Fruit fly (Drosophila melanogaster) whole organism, embryonic: Measurements from ENCODE around the gene Orc2.

Experiments used
- BtbVII ChIP-seq: fragments of 200-800 bp; sonication (Bioruptor generic); optimal IDR thresholded peaks from 3 replicates; lab custom pipeline; 2017; ENCODE audit warnings: missing biosample characterization, mild to moderate bottlenecking, missing genetic modification characterization
- CG10979 ChIP-seq: fragments of 200-800 bp; sonication (Bioruptor generic); optimal IDR thresholded peaks from 2 replicates; lab custom pipeline; 2018; ENCODE audit warnings: missing biosample characterization, mild to moderate bottlenecking, missing genetic modification characterization, moderate library complexity
- CG11398 ChIP-seq: fragments of 200-800 bp; sonication (Bioruptor generic); optimal IDR thresholded peaks from 2 replicates; lab custom pipeline; 2016; ENCODE audit warnings: missing biosample characterization, missing genetic modification characterization
- CG11504 ChIP-seq: fragments of 200-800 bp; sonication (Bioruptor generic); optimal IDR thresholded peaks from 3 replicates; lab custom pipeline; 2019; ENCODE audit warnings: missing biosample characterization, mild to moderate bottlenecking, missing genetic modification characterization, moderate library complexity
- CG12659 ChIP-seq: fragments of 200-800 bp; sonication (Bioruptor generic); optimal IDR thresholded peaks from 3 replicates; lab custom pipeline; 2017; ENCODE audit warnings: mild to moderate bottlenecking, missing biosample characterization, missing genetic modification reagents, missing genetic modification characterization
- CG14965 ChIP-seq: fragments of 200-800 bp; sonication (Bioruptor generic); optimal IDR thresholded peaks from 2 replicates; lab custom pipeline; 2016; ENCODE audit warnings: missing biosample characterization, missing genetic modification characterization, borderline replicate concordance
- CG15011 ChIP-seq: fragments of 200-800 bp; sonication (Bioruptor generic); optimal IDR thresholded peaks from 3 replicates; lab custom pipeline; 2018; ENCODE audit warnings: missing biosample characterization, mild to moderate bottlenecking, missing genetic modification characterization
- CG15479 ChIP-seq: fragments of 200-800 bp; sonication (Bioruptor generic); optimal IDR thresholded peaks from 3 replicates; lab custom pipeline; 2019; ENCODE audit warnings: missing biosample characterization, mild to moderate bottlenecking, missing genetic modification characterization, moderate library complexity
- CG15696 ChIP-seq: fragments of 200-800 bp; sonication (Bioruptor generic); optimal IDR thresholded peaks from 2 replicates; lab custom pipeline; 2019; ENCODE audit warnings: missing biosample characterization, mild to moderate bottlenecking, missing genetic modification characterization, moderate library complexity
- CG1647 ChIP-seq: fragments of 200-800 bp; sonication (Bioruptor generic); optimal IDR thresholded peaks from 3 replicates; lab custom pipeline; 2016; ENCODE audit warnings: missing biosample characterization, missing genetic modification characterization
- CG16815 ChIP-seq: fragments of 200-800 bp; sonication (Bioruptor generic); optimal IDR thresholded peaks from 3 replicates; lab custom pipeline; 2017; ENCODE audit warnings: missing biosample characterization, mild to moderate bottlenecking, missing genetic modification characterization
- CG18619 ChIP-seq: fragments of 200-800 bp; sonication (Bioruptor generic); optimal IDR thresholded peaks from 3 replicates; lab custom pipeline; 2017; ENCODE audit warnings: missing biosample characterization, mild to moderate bottlenecking, missing genetic modification characterization
- CG3065 ChIP-seq: fragments of 200-800 bp; sonication (Bioruptor generic); optimal IDR thresholded peaks from 2 replicates; lab custom pipeline; 2016; ENCODE audit warnings: missing biosample characterization, missing genetic modification characterization
- CG31441 ChIP-seq: fragments of 200-800 bp; sonication (Bioruptor generic); IDR thresholded peaks from 2 replicates; pipeline ENCODE4 v1.3.6; 2022; ENCODE audit warnings: missing biosample characterization, missing genetic modification characterization
- CG32772 ChIP-seq: fragments of 200-800 bp; sonication (Bioruptor generic); IDR thresholded peaks from 2 replicates; pipeline ENCODE4 v1.3.6; 2022; ENCODE audit warnings: missing biosample characterization, missing genetic modification characterization
- CG33213 ChIP-seq: fragments of 200-800 bp; sonication (Bioruptor generic); optimal IDR thresholded peaks from 3 replicates; lab custom pipeline; 2016; ENCODE audit warnings: missing biosample characterization, missing genetic modification characterization
- CG34376 ChIP-seq: fragments of 200-800 bp; sonication (Bioruptor generic); optimal IDR thresholded peaks from 2 replicates; lab custom pipeline; 2018; ENCODE audit warnings: missing biosample characterization, mild to moderate bottlenecking, missing genetic modification characterization
- CG6654 ChIP-seq: fragments of 200-800 bp; sonication (Bioruptor generic); optimal IDR thresholded peaks from 2 replicates; lab custom pipeline; 2017; ENCODE audit warnings: missing biosample characterization, mild to moderate bottlenecking, missing genetic modification characterization
- CG8089 ChIP-seq: fragments of 200-800 bp; sonication (Bioruptor generic); optimal IDR thresholded peaks from 3 replicates; lab custom pipeline; 2016; ENCODE audit warnings: missing biosample characterization, missing genetic modification characterization
- CG9876 ChIP-seq: fragments of 200-800 bp; sonication (Bioruptor generic); optimal IDR thresholded peaks from 2 replicates; lab custom pipeline; 2016; ENCODE audit warnings: missing biosample characterization, missing genetic modification characterization
- Dip3 ChIP-seq: fragments of 200-800 bp; sonication (Bioruptor generic); optimal IDR thresholded peaks from 3 replicates; lab custom pipeline; 2016; ENCODE audit warnings: missing biosample characterization, missing genetic modification characterization
- Dp ChIP-seq: fragments of 200-800 bp; sonication (Bioruptor generic); optimal IDR thresholded peaks from 2 replicates; lab custom pipeline; 2018; ENCODE audit warnings: missing biosample characterization, mild to moderate bottlenecking, missing genetic modification characterization, moderate library complexity
- Dref ChIP-seq: fragments of 200-800 bp; sonication (Bioruptor generic); IDR thresholded peaks from 2 replicates; pipeline ENCODE4 v1.3.6; 2022; ENCODE audit warnings: missing biosample characterization, missing genetic modification characterization
- E2f1 ChIP-seq: fragments of 200-800 bp; sonication (Bioruptor generic); IDR thresholded peaks from 2 replicates; pipeline ENCODE4 v1.3.6; 2022; ENCODE audit warnings: missing biosample characterization, missing genetic modification characterization
- Fer3 ChIP-seq: fragments of 200-800 bp; sonication (Bioruptor generic); optimal IDR thresholded peaks from 2 replicates; lab custom pipeline; 2018; ENCODE audit warnings: missing biosample characterization, mild to moderate bottlenecking, missing genetic modification characterization, moderate library complexity
- Gug ChIP-seq: fragments of 200-800 bp; sonication (Bioruptor generic); IDR thresholded peaks from 4 replicates; pipeline ENCODE4 v1.3.6; 2022; ENCODE audit warnings: missing biosample characterization, missing genetic modification characterization
- HLHmδ ChIP-seq: fragments of 200-800 bp; sonication (Bioruptor generic); optimal IDR thresholded peaks from 2 replicates; lab custom pipeline; 2018; ENCODE audit warnings: missing biosample characterization, mild to moderate bottlenecking, missing genetic modification characterization, moderate library complexity
- Jarid2 ChIP-seq: fragments of 200-800 bp; sonication (Bioruptor generic); optimal IDR thresholded peaks from 3 replicates; lab custom pipeline; 2017; ENCODE audit warnings: mild to moderate bottlenecking, missing biosample characterization, missing genetic modification reagents, missing genetic modification characterization
- Kr ChIP-seq: fragments of 200-800 bp; sonication (Bioruptor generic); optimal IDR thresholded peaks from 2 replicates; lab custom pipeline; 2017; ENCODE audit warnings: missing biosample characterization, mild to moderate bottlenecking, missing genetic modification characterization
- Pdp1 ChIP-seq, 2 experiments: fragments of 200-800 bp; sonication (Bioruptor generic); optimal IDR thresholded peaks; 3 replicates each; lab custom pipeline; 2016; ENCODE audit warnings: missing biosample characterization in 2 of 2, missing genetic modification characterization in 2 of 2, mild to moderate bottlenecking in 1 of 2, moderate library complexity in 1 of 2
- Poxn ChIP-seq: fragments of 200-800 bp; sonication (Bioruptor generic); IDR thresholded peaks from 2 replicates; pipeline ENCODE4 v1.3.6; 2022; ENCODE audit warnings: missing biosample characterization, missing genetic modification characterization
- Vsx1 ChIP-seq: fragments of 200-800 bp; sonication (Bioruptor generic); optimal IDR thresholded peaks from 2 replicates; lab custom pipeline; 2017; ENCODE audit warnings: missing biosample characterization, mild to moderate bottlenecking, missing genetic modification characterization, missing genetic modification reagents
- al ChIP-seq: fragments of 200-800 bp; sonication (Bioruptor generic); IDR thresholded peaks from 2 replicates; pipeline ENCODE4 v1.3.6; 2022; ENCODE audit warnings: missing biosample characterization, missing genetic modification characterization
- ap ChIP-seq: fragments of 200-800 bp; sonication (Bioruptor generic); IDR thresholded peaks from 2 replicates; pipeline ENCODE4 v1.3.6; 2022; ENCODE audit warnings: missing biosample characterization, missing genetic modification characterization
- chn ChIP-seq: fragments of 200-800 bp; sonication (Bioruptor generic); optimal IDR thresholded peaks from 2 replicates; lab custom pipeline; 2016; ENCODE audit warnings: missing biosample characterization, missing genetic modification characterization
- corto ChIP-seq: fragments of 200-800 bp; sonication (Bioruptor generic); optimal IDR thresholded peaks from 2 replicates; lab custom pipeline; 2016; ENCODE audit warnings: missing biosample characterization, mild to moderate bottlenecking, missing genetic modification characterization, moderate library complexity
- dm ChIP-seq: fragments of 200-800 bp; sonication (Bioruptor generic); optimal IDR thresholded peaks from 3 replicates; lab custom pipeline; 2016; ENCODE audit warnings: missing biosample characterization, missing genetic modification characterization
- gcm2 ChIP-seq: fragments of 200-800 bp; sonication (Bioruptor generic); optimal IDR thresholded peaks from 2 replicates; lab custom pipeline; 2016; ENCODE audit warnings: missing biosample characterization, missing genetic modification characterization
- grn ChIP-seq: fragments of 200-800 bp; sonication (Bioruptor generic); optimal IDR thresholded peaks from 3 replicates; lab custom pipeline; 2017; ENCODE audit warnings: missing biosample characterization, missing genetic modification characterization
- gsb ChIP-seq: fragments of 200-800 bp; sonication (Bioruptor generic); IDR thresholded peaks from 2 replicates; pipeline ENCODE4 v1.3.6; 2022; ENCODE audit warnings: missing biosample characterization, missing genetic modification characterization
- hbn ChIP-seq: fragments of 200-800 bp; sonication (Bioruptor generic); IDR thresholded peaks from 2 replicates; pipeline ENCODE4 v1.3.6; 2022; ENCODE audit warnings: missing biosample characterization, missing genetic modification characterization; ENCODE audit not compliant: partially characterized antibody
- kni ChIP-seq: fragments of 200-800 bp; sonication (Bioruptor generic); optimal IDR thresholded peaks from 3 replicates; lab custom pipeline; 2017; ENCODE audit warnings: mild to moderate bottlenecking, missing biosample characterization, missing genetic modification reagents, missing genetic modification characterization
- mirr ChIP-seq: fragments of 200-800 bp; sonication (Bioruptor generic); optimal IDR thresholded peaks from 3 replicates; lab custom pipeline; 2018; ENCODE audit warnings: missing biosample characterization, mild to moderate bottlenecking, missing genetic modification characterization
- nerfin-1 ChIP-seq: fragments of 200-800 bp; sonication (Bioruptor generic); optimal IDR thresholded peaks from 3 replicates; lab custom pipeline; 2019; ENCODE audit warnings: missing biosample characterization, mild to moderate bottlenecking, missing genetic modification characterization, moderate library complexity
- p53 ChIP-seq: fragments of 200-800 bp; sonication (Bioruptor generic); optimal IDR thresholded peaks from 2 replicates; lab custom pipeline; 2016; ENCODE audit warnings: missing biosample characterization, missing genetic modification characterization
- pnt ChIP-seq: fragments of 200-800 bp; sonication (Bioruptor generic); optimal IDR thresholded peaks from 3 replicates; lab custom pipeline; 2016; ENCODE audit warnings: missing biosample characterization, missing genetic modification characterization
- psq ChIP-seq: fragments of 200-800 bp; sonication (Bioruptor generic); optimal IDR thresholded peaks from 2 replicates; lab custom pipeline; 2017; ENCODE audit warnings: missing biosample characterization, missing genetic modification characterization
- ranshi ChIP-seq: fragments of 200-800 bp; sonication (Bioruptor generic); IDR thresholded peaks from 2 replicates; pipeline ENCODE4 v1.3.6; 2022; ENCODE audit warnings: missing biosample characterization, missing genetic modification characterization
- tup ChIP-seq: fragments of 200-800 bp; sonication (Bioruptor generic); optimal IDR thresholded peaks from 2 replicates; lab custom pipeline; 2016; ENCODE audit warnings: missing biosample characterization, mild to moderate bottlenecking, missing genetic modification characterization, moderate library complexity
- usp ChIP-seq: fragments of >200 bp; optimal IDR thresholded peaks from 2 replicates; lab custom pipeline; 2017; ENCODE audit warnings: missing biosample characterization, missing genetic modification characterization

Orc2 gene

dm6 chr3R:13921806-13922515 is 42.7 kb upstream of the Orc2 start (continued):
- no peak for TF ChIP-seq grn (GFP tag; lab: Kevin White, UChicago)
- no peak for TF ChIP-seq dm (GFP tag; lab: Kevin White, UChicago)
- TF ChIP-seq E2f1 (GFP tag; lab: Robert Waterston, UW): peak; percentile 36; the same call in 1 of the 2 replicates
- no peak for TF ChIP-seq Kr (GFP tag; lab: Kevin White, UChicago)
- TF ChIP-seq CG15011 (GFP tag; lab: Kevin White, UChicago): no peak
- no peak for TF ChIP-seq ap
- no peak for TF ChIP-seq CG8089 (GFP tag; lab: Kevin White, UChicago)
- TF ChIP-seq mirr (GFP tag; lab: Kevin White, UChicago): no peak
- no peak for TF ChIP-seq CG34376
- TF ChIP-seq HLHmδ (GFP tag; lab: Kevin White, UChicago): no peak
- TF ChIP-seq CG3065 (GFP tag; lab: Kevin White, UChicago): no peak
- no peak for TF ChIP-seq Fer3 (tag; lab: Kevin White, UChicago)
- no peak for TF ChIP-seq CG6654 (GFP tag; lab: Kevin White, UChicago)
- TF ChIP-seq CG15479 (GFP tag; lab: Kevin White, UChicago): no peak
- TF ChIP-seq BtbVII: no peak
- TF ChIP-seq pnt: no peak
- no peak for TF ChIP-seq CG15696 (tag; lab: Kevin White, UChicago)
- no peak for TF ChIP-seq Dp (GFP tag; lab: Kevin White, UChicago)
- TF ChIP-seq CG32772: peak; percentile 45; the same call in 1 of the 2 replicates
- peak; percentile 25; the same call in 1 of the 2 replicates for TF ChIP-seq CG31441
- TF ChIP-seq usp (GFP tag; lab: Kevin White, UChicago): no peak
- peak; percentile 39; the same call in 1 of the 2 replicates for TF ChIP-seq ranshi (GFP tag; lab: Robert Waterston, UW)
- TF ChIP-seq CG18619 (GFP tag; lab: Kevin White, UChicago): no peak
- TF ChIP-seq chn (GFP tag; lab: Kevin White, UChicago): no peak
- no peak for TF ChIP-seq gcm2
- TF ChIP-seq CG9876 (GFP tag; lab: Kevin White, UChicago): no peak
- no peak for TF ChIP-seq tup (GFP tag; lab: Kevin White, UChicago)
- no peak for TF ChIP-seq Pdp1 (GFP tag; optimal IDR thresholded peaks at IDR 0.05; lab: Kevin White, UChicago)
- TF ChIP-seq CG14965: no peak
- peak; percentile 68 for TF ChIP-seq CG11504
- TF ChIP-seq CG16815 (GFP tag; lab: Kevin White, UChicago): no peak
- TF ChIP-seq kni (GFP tag; lab: Kevin White, UChicago): no peak
- no peak for TF ChIP-seq gsb (GFP tag; lab: Robert Waterston, UW)
- peak; percentile 68 for TF ChIP-seq CG10979
- TF ChIP-seq psq: no peak
- peak; percentile 56 for TF ChIP-seq corto (GFP tag; lab: Kevin White, UChicago)
- TF ChIP-seq Poxn (GFP tag; lab: Robert Waterston, UW): no peak
- TF ChIP-seq Dref: no peak
- TF ChIP-seq CG11398 (GFP tag; lab: Kevin White, UChicago): no peak
- no peak for TF ChIP-seq CG12659 (GFP tag; lab: Kevin White, UChicago)
- TF ChIP-seq nerfin-1: peak; percentile 38
- no peak for TF ChIP-seq Dip3 (GFP tag; lab: Kevin White, UChicago)
- no peak for TF ChIP-seq CG1647 (GFP tag; lab: Kevin White, UChicago)
- TF ChIP-seq Gug: 0 out of 4 replicates have a peak, but pooled peaks have one; percentile 7
- no peak for TF ChIP-seq Jarid2 (GFP tag; lab: Kevin White, UChicago)
- TF ChIP-seq al (GFP tag; lab: Robert Waterston, UW): no peak
- no peak for TF ChIP-seq Vsx1
- peak; percentile 33; the same call in 1 of the 2 replicates for TF ChIP-seq hbn (GFP tag; lab: Robert Waterston, UW)
- TF ChIP-seq p53 (GFP tag; lab: Kevin White, UChicago): no peak
- TF ChIP-seq CG33213 (GFP tag; lab: Kevin White, UChicago): no peak
